Worm (Caenorhabditis elegans) whole organism, L3 larva: ENCODE measurements around the gene daf-31.

Source experiments
- ZK546.5 ChIP-seq: sonication (generic microtip); optimal IDR thresholded peaks from 2 replicates; lab custom pipeline; 2017; ENCODE audit warnings: missing biosample characterization, missing genetic modification characterization
- elt-3 ChIP-seq, 3 experiments: fragments of 150-350 bp in 1 of 3; sonication (generic microtip) in 2 of 3; optimal IDR thresholded peaks; 2 replicates in 2 of 3; 4 replicates in 1 of 3; lab custom pipeline; 2014 to 2017; ENCODE audit warnings: missing biosample characterization in 3 of 3, missing genetic modification characterization in 3 of 3
- fkh-10 ChIP-seq: sonication (generic microtip); optimal IDR thresholded peaks from 2 replicates; lab custom pipeline; 2017; ENCODE audit warnings: missing biosample characterization, missing genetic modification reagents, missing genetic modification characterization
- lin-39 ChIP-seq: fragments of 150-350 bp; optimal IDR thresholded peaks from 2 replicates; lab custom pipeline; 2018; ENCODE audit warnings: missing biosample characterization, missing genetic modification reagents, missing genetic modification characterization
- mdl-1 ChIP-seq: fragments of 150-350 bp; optimal IDR thresholded peaks from 2 replicates; lab custom pipeline; 2014; ENCODE audit warnings: missing biosample characterization, missing genetic modification characterization
- nfya-1 ChIP-seq: sonication (generic microtip); optimal IDR thresholded peaks from 2 replicates; lab custom pipeline; 2017; ENCODE audit warnings: missing genetic modification characterization, mild to moderate bottlenecking, missing compliant biosample characterization, antibody characterized with exemption, moderate library complexity; ENCODE audit not compliant: insufficient read depth
- nhr-11 ChIP-seq: fragments of 150-350 bp; optimal IDR thresholded peaks from 2 replicates; lab custom pipeline; 2014; ENCODE audit warnings: missing biosample characterization, missing genetic modification characterization
- nhr-237 ChIP-seq: fragments of 150-350 bp; optimal IDR thresholded peaks from 2 replicates; lab custom pipeline; 2014; ENCODE audit warnings: missing biosample characterization, missing genetic modification characterization
- nhr-43 ChIP-seq: sonication (generic microtip); optimal IDR thresholded peaks from 2 replicates; lab custom pipeline; 2016; ENCODE audit warnings: mild to moderate bottlenecking, missing genetic modification characterization, missing compliant biosample characterization; ENCODE audit not compliant: poor library complexity, severe bottlenecking
- nhr-67 ChIP-seq: fragments of 150-350 bp; optimal IDR thresholded peaks from 2 replicates; lab custom pipeline; 2014; ENCODE audit warnings: missing biosample characterization, missing genetic modification characterization
- tbx-2 ChIP-seq: sonication (generic microtip); optimal IDR thresholded peaks from 2 replicates; lab custom pipeline; 2016; ENCODE audit warnings: mild to moderate bottlenecking, missing genetic modification characterization, missing compliant biosample characterization
- unc-39 ChIP-seq: sonication (generic microtip); optimal IDR thresholded peaks from 4 replicates; lab custom pipeline; 2017; ENCODE audit warnings: missing biosample characterization, missing genetic modification characterization
- unc-62 ChIP-seq: fragments of 150-350 bp; sonication (generic microtip); optimal IDR thresholded peaks from 4 replicates; lab custom pipeline; 2014; ENCODE audit warnings: missing biosample characterization, missing genetic modification reagents, missing genetic modification characterization
- ztf-11 ChIP-seq: fragments of 150-350 bp; optimal IDR thresholded peaks from 2 replicates; lab custom pipeline; 2014; ENCODE audit warnings: missing biosample characterization, missing genetic modification characterization

DNA sequence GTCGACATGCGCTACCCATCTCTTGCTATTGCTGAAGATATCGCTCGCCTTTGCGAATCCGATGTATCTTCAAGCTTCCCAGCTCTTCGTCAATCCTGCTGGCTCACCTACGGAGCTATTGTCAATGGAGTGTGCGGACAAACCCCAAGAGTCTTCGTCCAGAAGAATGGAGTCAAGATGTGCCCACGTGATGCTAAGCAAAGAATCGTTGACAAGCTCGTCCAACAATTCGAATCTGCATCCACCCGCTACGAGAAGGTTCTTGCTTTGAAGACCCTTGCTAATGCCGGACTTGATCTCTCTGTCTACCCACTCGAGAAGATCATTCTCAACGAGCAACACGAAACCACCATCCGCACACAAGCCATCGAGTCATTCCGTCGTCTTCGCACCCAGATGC is 27.4 kb upstream of the daf-31 start:
- TF ChIP-seq nhr-67 (tag; lab: Kevin White, UChicago) (no peak), unc-39 (tag; lab: Kevin White, UChicago) (no peak), elt-3 (tag; optimal IDR thresholded peaks at IDR 0.05; lab: Kevin White, UChicago) (no peak), ZK546.5 (tag; lab: Kevin White, UChicago) (no peak), fkh-10 (GFP tag; lab: Kevin White, UChicago) (no peak), tbx-2 (tag; lab: Kevin White, UChicago) (no peak), nhr-43 (tag; lab: Kevin White, UChicago) (no peak), unc-62 (GFP tag; lab: Kevin White, UChicago) (no peak), nhr-237 (no peak), ztf-11 (no peak), nfya-1 (tag; lab: Kevin White, UChicago) (no peak), lin-39 (tag; lab: Kevin White, UChicago) (no peak), nhr-11 (tag; lab: Kevin White, UChicago) (no peak), mdl-1 (tag; lab: Kevin White, UChicago) (no peak)
